Worm (Caenorhabditis elegans) whole organism, L2 larva: ENCODE data around the gene C04E12.2.

Source experiments
- R02D3.7 ChIP-seq: fragments of 150-350 bp; optimal IDR thresholded peaks from 2 replicates; lab custom pipeline; 2014; ENCODE audit warnings: missing biosample characterization, missing genetic modification characterization
- Y55F3AM.14 ChIP-seq: fragments of 200-800 bp; sonication (Bioruptor generic); optimal IDR thresholded peaks from 2 replicates; lab custom pipeline; 2018; ENCODE audit warnings: mild to moderate bottlenecking, missing genetic modification characterization, missing compliant biosample characterization
- ZK546.5 ChIP-seq: sonication (generic microtip); optimal IDR thresholded peaks from 2 replicates; lab custom pipeline; 2017; ENCODE audit warnings: missing biosample characterization, missing genetic modification characterization
- alr-1 ChIP-seq: fragments of 150-350 bp; optimal IDR thresholded peaks from 2 replicates; lab custom pipeline; 2014; ENCODE audit warnings: missing biosample characterization, missing genetic modification characterization
- aly-2 ChIP-seq: fragments of 150-350 bp; optimal IDR thresholded peaks from 2 replicates; lab custom pipeline; 2014; ENCODE audit warnings: missing biosample characterization, missing genetic modification characterization
- blmp-1 ChIP-seq: sonication (generic microtip); optimal IDR thresholded peaks from 2 replicates; lab custom pipeline; 2017; ENCODE audit warnings: missing genetic modification characterization, mild to moderate bottlenecking, missing compliant biosample characterization, antibody characterized with exemption, moderate library complexity; ENCODE audit not compliant: insufficient read depth
- crh-2 ChIP-seq: sonication (generic microtip); optimal IDR thresholded peaks from 2 replicates; lab custom pipeline; 2017; ENCODE audit warnings: missing biosample characterization, missing genetic modification characterization
- dmd-4 ChIP-seq: sonication (generic microtip); optimal IDR thresholded peaks from 2 replicates; lab custom pipeline; 2017; ENCODE audit warnings: missing biosample characterization, missing genetic modification characterization
- egl-27 ChIP-seq: sonication (generic microtip); optimal IDR thresholded peaks from 3 replicates; lab custom pipeline; 2017; ENCODE audit warnings: missing biosample characterization, missing genetic modification reagents, missing genetic modification characterization
- elt-1 ChIP-seq: fragments of 150-350 bp; optimal IDR thresholded peaks from 2 replicates; lab custom pipeline; 2014; ENCODE audit warnings: missing biosample characterization, missing genetic modification characterization
- elt-3 ChIP-seq: sonication (generic microtip); optimal IDR thresholded peaks from 2 replicates; lab custom pipeline; 2017; ENCODE audit warnings: missing biosample characterization, missing genetic modification characterization
- fos-1 ChIP-seq: fragments of 150-350 bp; optimal IDR thresholded peaks from 2 replicates; lab custom pipeline; 2014; ENCODE audit warnings: missing biosample characterization, missing genetic modification characterization
- gmeb-1 ChIP-seq: fragments of 150-350 bp; optimal IDR thresholded peaks from 2 replicates; lab custom pipeline; 2014; ENCODE audit warnings: missing biosample characterization, missing genetic modification characterization
- lin-11 ChIP-seq: fragments of 150-350 bp; sonication (generic microtip); optimal IDR thresholded peaks from 2 replicates; lab custom pipeline; 2014; ENCODE audit warnings: missing biosample characterization, missing genetic modification characterization, inconsistent platforms, mixed read lengths
- lin-13 ChIP-seq: fragments of 150-350 bp; optimal IDR thresholded peaks from 2 replicates; lab custom pipeline; 2014; ENCODE audit warnings: missing biosample characterization, missing genetic modification reagents, missing genetic modification characterization
- lin-39 ChIP-seq: fragments of 150-350 bp; optimal IDR thresholded peaks from 2 replicates; lab custom pipeline; 2014; ENCODE audit warnings: missing biosample characterization, missing genetic modification reagents, missing genetic modification characterization
- lsy-2 ChIP-seq, 2 experiments: fragments of 150-350 bp in 1 of 2; sonication (generic microtip) in 1 of 2; optimal IDR thresholded peaks; 2 replicates each; lab custom pipeline; 2014 to 2017; ENCODE audit warnings: missing biosample characterization in 2 of 2, missing genetic modification characterization in 2 of 2
- mab-5 ChIP-seq: fragments of 150-350 bp; optimal IDR thresholded peaks from 2 replicates; lab custom pipeline; 2014; ENCODE audit warnings: missing biosample characterization, missing genetic modification characterization
- mbf-1 ChIP-seq: sonication (generic microtip); optimal IDR thresholded peaks from 2 replicates; lab custom pipeline; 2017; ENCODE audit warnings: missing biosample characterization, missing genetic modification characterization
- nhr-10 ChIP-seq: sonication (generic microtip); optimal IDR thresholded peaks from 2 replicates; lab custom pipeline; 2017; ENCODE audit warnings: missing biosample characterization, missing genetic modification characterization
- nhr-12 ChIP-seq: fragments of 150-350 bp; optimal IDR thresholded peaks from 2 replicates; lab custom pipeline; 2014; ENCODE audit warnings: missing biosample characterization, missing genetic modification characterization
- nhr-129 ChIP-seq: fragments of 150-350 bp; optimal IDR thresholded peaks from 2 replicates; lab custom pipeline; 2014; ENCODE audit warnings: missing biosample characterization, missing genetic modification characterization
- nhr-21 ChIP-seq: fragments of 150-350 bp; optimal IDR thresholded peaks from 2 replicates; lab custom pipeline; 2014; ENCODE audit warnings: missing biosample characterization, missing genetic modification characterization
- nhr-25 ChIP-seq: fragments of 150-350 bp; sonication (generic microtip); optimal IDR thresholded peaks from 3 replicates; lab custom pipeline; 2014; ENCODE audit warnings: missing biosample characterization, missing genetic modification characterization
- nhr-6 ChIP-seq: fragments of 150-350 bp; optimal IDR thresholded peaks from 2 replicates; lab custom pipeline; 2014; ENCODE audit warnings: missing biosample characterization, missing genetic modification characterization
- peb-1 ChIP-seq: fragments of 150-350 bp; optimal IDR thresholded peaks from 2 replicates; lab custom pipeline; 2014; ENCODE audit warnings: missing biosample characterization, missing genetic modification characterization
- sem-4 ChIP-seq: fragments of 150-350 bp; optimal IDR thresholded peaks from 2 replicates; lab custom pipeline; 2014; ENCODE audit warnings: missing biosample characterization, missing genetic modification reagents, missing genetic modification characterization
- skn-1 ChIP-seq: sonication (generic microtip); optimal IDR thresholded peaks from 2 replicates; lab custom pipeline; 2017; ENCODE audit warnings: missing biosample characterization, missing genetic modification characterization
- sma-3 ChIP-seq: sonication (generic microtip); optimal IDR thresholded peaks from 2 replicates; lab custom pipeline; 2016; ENCODE audit warnings: missing genetic modification reagents, missing genetic modification characterization, missing compliant biosample characterization
- sma-9 ChIP-seq, 2 experiments: fragments of 150-350 bp in 1 of 2; sonication (generic microtip) in 1 of 2; optimal IDR thresholded peaks; 2 replicates each; lab custom pipeline; 2014 to 2016; ENCODE audit warnings: missing genetic modification characterization in 2 of 2, mild to moderate bottlenecking in 1 of 2, missing biosample characterization in 1 of 2, missing compliant biosample characterization in 1 of 2, missing genetic modification reagents in 1 of 2, moderate library complexity in 1 of 2
- unc-55 ChIP-seq: fragments of 150-350 bp; sonication (generic microtip); optimal IDR thresholded peaks from 3 replicates; lab custom pipeline; 2014; ENCODE audit warnings: missing biosample characterization, missing genetic modification reagents, missing genetic modification characterization
- unc-62 ChIP-seq: fragments of 150-350 bp; optimal IDR thresholded peaks from 2 replicates; lab custom pipeline; 2014; ENCODE audit warnings: missing biosample characterization, missing genetic modification reagents, missing genetic modification characterization
- zag-1 ChIP-seq: fragments of 150-350 bp; optimal IDR thresholded peaks from 2 replicates; lab custom pipeline; 2014; ENCODE audit warnings: missing biosample characterization, missing genetic modification characterization
- ztf-1 ChIP-seq: fragments of 200-800 bp; sonication (Bioruptor generic); conservative IDR thresholded peaks from 2 replicates; pipeline ENCODE4 v1.3.6; 2022; ENCODE audit warnings: missing genetic modification characterization, missing compliant biosample characterization
- ztf-11 ChIP-seq: sonication (generic microtip); optimal IDR thresholded peaks from 2 replicates; lab custom pipeline; 2017; ENCODE audit warnings: missing biosample characterization, missing genetic modification characterization
- ztf-4 ChIP-seq: fragments of 150-350 bp; optimal IDR thresholded peaks from 2 replicates; lab custom pipeline; 2014; ENCODE audit warnings: missing biosample characterization, missing genetic modification characterization

The C04E12.2 gene

ce11 chrV:3352925-3353324 lies 14.9 kb upstream of the C04E12.2 start, which contains the start of gene C17B7.12:
Gene C17B7.12 (plus strand): TSS chrV:3353225.
- no peak for TF ChIP-seq elt-3 (tag; lab: Kevin White, UChicago)
- TF ChIP-seq sma-3 (GFP tag; lab: Kevin White, UChicago): no peak
- no peak for TF ChIP-seq skn-1 (tag; lab: Kevin White, UChicago)
- no peak for TF ChIP-seq nhr-12 (tag; lab: Kevin White, UChicago)
- no peak for TF ChIP-seq gmeb-1
- TF ChIP-seq nhr-129 (tag; lab: Kevin White, UChicago): no peak
- TF ChIP-seq blmp-1: no peak
- TF ChIP-seq lsy-2 (tag; optimal IDR thresholded peaks at IDR 0.05; lab: Kevin White, UChicago): no peak
- TF ChIP-seq alr-1 (tag; lab: Kevin White, UChicago): no peak
- TF ChIP-seq Y55F3AM.14 (GFP tag; lab: Kevin White, UChicago): no peak
- no peak for TF ChIP-seq lin-39 (tag; lab: Kevin White, UChicago)
- no peak for TF ChIP-seq ZK546.5 (tag; lab: Kevin White, UChicago)
- no peak for TF ChIP-seq elt-1 (tag; lab: Kevin White, UChicago)
- TF ChIP-seq nhr-6 (tag; lab: Kevin White, UChicago): no peak
- TF ChIP-seq, all 48 proteins: peak for 0

- peak; percentile 2 for TF ChIP-seq elt-1 (tag; lab: Kevin White, UChicago)
- TF ChIP-seq sma-9 (GFP tag; optimal IDR thresholded peaks at IDR 0.05; lab: Kevin White, UChicago): peak; percentile 23
- TF ChIP-seq sma-9 (tag; optimal IDR thresholded peaks at IDR 0.05; lab: Kevin White, UChicago): no peak
- TF ChIP-seq dmd-4 (tag; lab: Kevin White, UChicago): no peak
Observed at ce11 chrV:3355544-3355943, 12.3 kb upstream of the C04E12.2 start.

DNA sequence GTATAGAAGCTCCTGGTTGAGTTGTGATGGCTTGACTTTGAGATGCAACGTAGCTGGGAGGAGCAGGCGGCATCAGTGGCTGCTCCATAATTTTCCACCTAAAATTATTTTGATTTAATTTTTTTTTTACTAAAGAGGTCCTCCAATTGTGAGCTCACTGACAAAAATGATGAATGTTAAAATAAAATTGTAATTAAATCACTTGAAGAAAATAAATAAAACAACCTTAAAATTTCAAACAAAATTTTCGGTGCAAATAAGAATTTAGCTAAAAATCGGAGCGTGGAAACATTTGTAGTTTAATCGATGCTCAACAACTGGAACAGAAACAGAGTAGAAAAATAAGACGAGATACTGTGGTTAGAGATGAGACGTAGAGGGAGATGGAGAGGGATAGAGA lies 10.8 kb upstream of the C04E12.2 start, which contains the start of gene scrm-3:
Gene scrm-3, minus strand, starts transcription at position 101 of the 400 bp plus-strand sequence.
- TF ChIP-seq zag-1 (tag; lab: Kevin White, UChicago): no peak
- TF ChIP-seq fos-1 (tag; lab: Kevin White, UChicago): no peak
- TF ChIP-seq crh-2: no peak
- TF ChIP-seq peb-1: no peak
- TF ChIP-seq aly-2: no peak
- no peak for TF ChIP-seq ztf-4 (tag; lab: Kevin White, UChicago)
- no peak for TF ChIP-seq lsy-2 (tag; optimal IDR thresholded peaks at IDR 0.05; lab: Kevin White, UChicago)
- TF ChIP-seq nhr-10 (tag; lab: Kevin White, UChicago): no peak
- TF ChIP-seq sem-4 (tag; lab: Kevin White, UChicago): no peak
- TF ChIP-seq mbf-1 (tag; lab: Kevin White, UChicago): no peak
- no peak for TF ChIP-seq alr-1 (tag; lab: Kevin White, UChicago)
- no peak for TF ChIP-seq sma-3 (GFP tag; lab: Kevin White, UChicago)
- TF ChIP-seq gmeb-1: no peak
- no peak for TF ChIP-seq ztf-1 (GFP tag; lab: Robert Waterston, UW)
- no peak for TF ChIP-seq unc-55 (GFP tag; lab: Kevin White, UChicago)
- no peak for TF ChIP-seq egl-27 (tag; lab: Kevin White, UChicago)
- TF ChIP-seq lin-11: no peak
- TF ChIP-seq mab-5 (tag; lab: Kevin White, UChicago): no peak
- no peak for TF ChIP-seq nhr-21 (tag; lab: Kevin White, UChicago)
- TF ChIP-seq, all 48 proteins: peak for 0

ce11 chrV:3358267-3358666 lies 9.6 kb upstream of the C04E12.2 start, which contains the start of gene C04E12.5:
Gene C04E12.5 (plus strand): TSS chrV:3358567.
- TF ChIP-seq ZK546.5 (tag; lab: Kevin White, UChicago): no peak
- TF ChIP-seq skn-1 (tag; lab: Kevin White, UChicago): no peak
- no peak for TF ChIP-seq lin-13
- no peak for TF ChIP-seq nhr-129 (tag; lab: Kevin White, UChicago)
- no peak for TF ChIP-seq unc-62
- no peak for TF ChIP-seq blmp-1
- TF ChIP-seq R02D3.7: no peak
- no peak for TF ChIP-seq sma-9 (GFP tag; optimal IDR thresholded peaks at IDR 0.05; lab: Kevin White, UChicago)
- TF ChIP-seq sma-9 (tag; optimal IDR thresholded peaks at IDR 0.05; lab: Kevin White, UChicago): no peak
- TF ChIP-seq sem-4 (tag; lab: Kevin White, UChicago): no peak
- no peak for TF ChIP-seq dmd-4 (tag; lab: Kevin White, UChicago)
- TF ChIP-seq ztf-11 (tag; lab: Kevin White, UChicago): no peak
- no peak for TF ChIP-seq nhr-25 (tag; lab: Kevin White, UChicago)
- no peak for TF ChIP-seq ztf-4 (tag; lab: Kevin White, UChicago)
- no peak for TF ChIP-seq mab-5 (tag; lab: Kevin White, UChicago)
- TF ChIP-seq nhr-10 (tag; lab: Kevin White, UChicago): no peak
